Worm (Caenorhabditis elegans): ENCODE data around the gene unc-3.
A peak's percentile ranks its signal among the peaks of the same experiment; 100 is the strongest.

The unc-3 gene

DNA sequence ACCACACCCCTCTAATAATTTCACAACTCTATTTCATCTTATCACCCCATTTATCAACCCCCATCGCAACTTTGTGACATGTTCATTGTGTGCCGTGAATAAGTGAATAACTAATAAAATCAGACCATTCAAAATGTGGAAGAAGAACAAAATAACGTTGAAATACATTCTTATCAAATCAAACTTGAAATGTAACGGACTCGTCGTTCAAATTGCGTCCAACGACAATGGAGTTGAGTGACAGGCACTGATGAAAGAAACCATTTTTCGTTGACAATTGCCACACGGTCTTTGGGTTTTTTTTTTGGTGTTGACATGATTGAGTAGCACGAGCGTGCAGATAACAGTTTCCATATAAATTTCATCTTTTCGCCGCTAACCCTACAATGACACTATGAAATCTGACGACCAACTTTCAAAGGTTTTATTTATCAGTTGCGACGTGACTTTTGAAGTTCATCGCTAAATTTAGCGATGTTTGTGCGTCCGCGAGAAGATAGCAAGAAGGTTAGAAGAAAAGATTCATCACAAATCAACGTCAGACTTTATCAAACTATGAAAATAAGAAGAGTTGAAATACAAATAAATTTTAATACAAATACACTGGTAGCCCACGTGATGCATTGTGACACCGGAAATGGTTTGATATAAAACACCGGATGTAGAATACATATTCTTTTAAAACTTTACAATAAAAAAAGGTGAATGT is 10.2 kb downstream of the unc-3 start:
- no peak for TF ChIP-seq flt-1 (GFP tag; IDR thresholded peaks at IDR 0.05)
- TF ChIP-seq cog-1 (tag; optimal IDR thresholded peaks at IDR 0.05): no peak
- no peak for TF ChIP-seq ref-1 (GFP tag; conservative IDR thresholded peaks at IDR 0.05)
- TF ChIP-seq T22C8.4 (GFP tag; IDR thresholded peaks at IDR 0.05): no peak
- TF ChIP-seq tab-1 (GFP tag; IDR thresholded peaks at IDR 0.05): no peak
- TF ChIP-seq klf-2 (GFP tag; conservative IDR thresholded peaks at IDR 0.05): no peak
- no peak for TF ChIP-seq med-1 (GFP tag; optimal IDR thresholded peaks at IDR 0.05; ENCODE audit: insufficient read depth)
- no peak for TF ChIP-seq ztf-29 (GFP tag; IDR thresholded peaks at IDR 0.05)
- no peak for TF ChIP-seq ztf-23 (GFP tag; IDR thresholded peaks at IDR 0.05)

DNA sequence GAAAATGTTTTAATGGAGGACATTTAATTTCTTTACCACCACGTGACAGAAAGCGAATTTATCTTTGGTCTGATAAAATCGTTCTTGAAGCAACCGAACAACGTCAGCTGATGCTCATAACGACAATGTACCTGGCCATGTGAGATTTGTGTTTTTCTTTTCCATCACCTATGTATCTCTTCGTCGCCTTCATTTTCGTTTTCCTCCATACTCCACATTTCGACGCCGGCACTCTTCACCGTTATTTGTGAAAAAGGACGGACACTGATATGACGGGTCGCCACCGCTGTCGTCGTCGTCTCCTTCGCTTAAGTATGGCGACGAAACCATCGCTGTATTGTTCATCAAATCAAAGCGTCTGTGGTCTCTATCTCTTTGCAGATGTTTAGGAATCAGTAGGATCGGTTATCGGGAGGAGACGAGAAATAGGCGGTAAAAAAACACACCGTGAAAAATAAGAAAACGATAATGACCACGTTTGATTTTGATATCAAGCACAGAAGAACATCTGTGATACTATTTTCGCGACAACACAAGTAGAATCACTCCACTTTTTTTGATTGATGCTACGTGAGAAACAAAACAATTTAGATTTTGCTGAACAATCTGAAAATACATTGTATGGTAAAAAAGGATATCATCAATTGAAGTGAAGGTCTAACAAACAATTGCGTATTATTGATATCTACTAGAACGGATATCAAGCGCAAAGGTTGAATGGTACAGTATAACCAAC is 13.7 kb downstream of the unc-3 start:
- TF ChIP-seq ref-1 (GFP tag; conservative IDR thresholded peaks at IDR 0.05) (no peak), ztf-23 (GFP tag; IDR thresholded peaks at IDR 0.05) (no peak), flt-1 (GFP tag; IDR thresholded peaks at IDR 0.05) (no peak), T22C8.4 (GFP tag; IDR thresholded peaks at IDR 0.05) (no peak), klf-2 (GFP tag; conservative IDR thresholded peaks at IDR 0.05) (no peak), ztf-29 (GFP tag; IDR thresholded peaks at IDR 0.05) (no peak), med-1 (GFP tag; optimal IDR thresholded peaks at IDR 0.05; ENCODE audit: insufficient read depth) (no peak), cog-1 (tag; optimal IDR thresholded peaks at IDR 0.05) (no peak), tab-1 (GFP tag; IDR thresholded peaks at IDR 0.05) (no peak)

DNA sequence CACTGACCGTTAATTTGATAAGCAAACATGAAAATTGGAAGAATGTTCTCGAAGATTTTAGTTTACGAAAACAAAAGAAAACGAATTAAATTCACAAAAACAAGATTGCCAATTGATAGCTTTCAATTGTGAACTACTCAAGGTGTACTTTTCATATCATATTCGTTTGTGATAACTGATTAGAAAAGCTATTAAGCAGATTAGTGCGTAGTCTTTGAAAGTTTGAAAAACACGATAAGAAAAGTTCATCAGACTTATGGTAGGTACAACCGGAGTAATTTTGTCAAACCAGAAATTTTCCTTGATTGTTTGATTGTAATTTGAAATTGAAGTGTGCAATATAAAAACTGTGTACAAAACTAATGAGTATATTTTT is 14.2 kb downstream of the unc-3 start:
- TF ChIP-seq ztf-23 (GFP tag; IDR thresholded peaks at IDR 0.05): no peak
- TF ChIP-seq klf-2 (GFP tag; conservative IDR thresholded peaks at IDR 0.05): no peak
- no peak for TF ChIP-seq med-1 (GFP tag; optimal IDR thresholded peaks at IDR 0.05; ENCODE audit: insufficient read depth)
- no peak for TF ChIP-seq T22C8.4 (GFP tag; IDR thresholded peaks at IDR 0.05)
- no peak for TF ChIP-seq ztf-29 (GFP tag; IDR thresholded peaks at IDR 0.05)
- no peak for TF ChIP-seq cog-1 (tag; optimal IDR thresholded peaks at IDR 0.05)
- no peak for TF ChIP-seq ref-1 (GFP tag; conservative IDR thresholded peaks at IDR 0.05)
- TF ChIP-seq flt-1 (GFP tag; IDR thresholded peaks at IDR 0.05): no peak
- no peak for TF ChIP-seq tab-1 (GFP tag; IDR thresholded peaks at IDR 0.05)

DNA sequence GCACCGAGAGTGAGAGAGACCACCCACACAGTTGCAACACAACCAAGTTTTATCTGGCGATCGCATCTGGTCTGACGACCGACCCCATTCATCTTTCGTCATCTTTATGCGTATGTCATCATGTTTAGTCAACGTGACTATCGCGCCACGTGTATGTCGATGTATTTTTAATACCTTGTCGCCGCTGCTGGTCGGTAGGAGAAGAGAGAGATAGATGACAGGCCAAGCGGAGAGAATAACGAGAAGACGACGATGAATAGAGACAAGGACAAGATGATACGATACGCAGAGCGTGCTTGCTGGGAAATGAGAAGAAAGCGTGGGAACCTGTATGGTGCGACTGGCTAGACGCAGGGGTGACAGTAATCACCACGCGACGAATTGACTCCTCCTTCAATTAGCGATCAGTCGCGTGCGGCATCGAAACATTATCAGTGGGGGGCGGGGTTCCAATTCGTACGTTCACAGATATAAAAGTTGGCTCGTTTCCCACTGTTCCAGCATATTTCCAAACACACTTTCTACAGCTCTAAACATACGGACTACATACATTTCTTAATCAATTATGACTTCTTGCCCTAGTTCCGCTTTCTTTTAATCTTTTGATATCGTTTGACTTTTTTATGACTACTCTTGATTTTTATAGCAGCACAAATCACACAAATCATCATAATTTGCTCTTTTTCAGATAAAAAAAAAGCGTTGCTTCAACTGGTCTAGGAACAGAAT is 17.1 kb downstream of the unc-3 start, which contains the start of gene tatn-1:
TSS of gene tatn-1 (plus strand) at position 689 of the 729 bp plus-strand sequence.
- TF ChIP-seq tab-1 (GFP tag; IDR thresholded peaks at IDR 0.05) (no peak), ref-1 (GFP tag; conservative IDR thresholded peaks at IDR 0.05) (no peak), ztf-23 (GFP tag; IDR thresholded peaks at IDR 0.05) (no peak), cog-1 (tag; optimal IDR thresholded peaks at IDR 0.05) (peak; percentile 65), med-1 (GFP tag; optimal IDR thresholded peaks at IDR 0.05; ENCODE audit: insufficient read depth) (no peak), T22C8.4 (GFP tag; IDR thresholded peaks at IDR 0.05) (no peak), ztf-29 (GFP tag; IDR thresholded peaks at IDR 0.05) (no peak)

DNA sequence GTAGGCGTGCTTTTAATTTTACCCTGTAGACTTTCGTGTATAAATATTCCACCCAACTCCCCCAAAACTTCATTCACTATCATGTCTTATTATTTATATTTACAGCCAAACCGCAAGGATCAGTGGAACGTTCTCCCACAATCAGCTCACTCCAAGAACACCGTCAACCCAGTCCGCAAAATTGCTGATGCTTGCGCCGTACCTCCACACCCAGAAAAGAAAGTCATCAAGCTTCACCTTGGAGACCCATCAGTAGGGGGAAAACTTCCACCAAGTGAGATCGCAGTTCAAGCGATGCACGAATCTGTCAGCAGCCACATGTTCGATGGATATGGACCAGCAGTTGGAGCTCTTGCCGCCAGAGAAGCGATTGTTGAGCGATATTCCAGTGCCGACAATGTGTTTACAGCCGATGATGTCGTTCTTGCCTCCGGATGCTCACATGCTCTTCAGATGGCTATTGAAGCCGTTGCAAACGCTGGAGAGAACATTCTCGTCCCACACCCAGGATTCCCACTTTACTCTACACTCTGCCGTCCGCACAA is 17.9 kb downstream of the unc-3 start:
- no peak for TF ChIP-seq ztf-23 (GFP tag; IDR thresholded peaks at IDR 0.05)
- no peak for TF ChIP-seq cog-1 (tag; optimal IDR thresholded peaks at IDR 0.05)
- TF ChIP-seq med-1 (GFP tag; optimal IDR thresholded peaks at IDR 0.05; ENCODE audit: insufficient read depth): no peak
- no peak for TF ChIP-seq ref-1 (GFP tag; conservative IDR thresholded peaks at IDR 0.05)
- no peak for TF ChIP-seq ztf-29 (GFP tag; IDR thresholded peaks at IDR 0.05)
- TF ChIP-seq tab-1 (GFP tag; IDR thresholded peaks at IDR 0.05): no peak
- no peak for TF ChIP-seq klf-2 (GFP tag; conservative IDR thresholded peaks at IDR 0.05)
- TF ChIP-seq flt-1 (GFP tag; IDR thresholded peaks at IDR 0.05): no peak
- no peak for TF ChIP-seq T22C8.4 (GFP tag; IDR thresholded peaks at IDR 0.05)

DNA sequence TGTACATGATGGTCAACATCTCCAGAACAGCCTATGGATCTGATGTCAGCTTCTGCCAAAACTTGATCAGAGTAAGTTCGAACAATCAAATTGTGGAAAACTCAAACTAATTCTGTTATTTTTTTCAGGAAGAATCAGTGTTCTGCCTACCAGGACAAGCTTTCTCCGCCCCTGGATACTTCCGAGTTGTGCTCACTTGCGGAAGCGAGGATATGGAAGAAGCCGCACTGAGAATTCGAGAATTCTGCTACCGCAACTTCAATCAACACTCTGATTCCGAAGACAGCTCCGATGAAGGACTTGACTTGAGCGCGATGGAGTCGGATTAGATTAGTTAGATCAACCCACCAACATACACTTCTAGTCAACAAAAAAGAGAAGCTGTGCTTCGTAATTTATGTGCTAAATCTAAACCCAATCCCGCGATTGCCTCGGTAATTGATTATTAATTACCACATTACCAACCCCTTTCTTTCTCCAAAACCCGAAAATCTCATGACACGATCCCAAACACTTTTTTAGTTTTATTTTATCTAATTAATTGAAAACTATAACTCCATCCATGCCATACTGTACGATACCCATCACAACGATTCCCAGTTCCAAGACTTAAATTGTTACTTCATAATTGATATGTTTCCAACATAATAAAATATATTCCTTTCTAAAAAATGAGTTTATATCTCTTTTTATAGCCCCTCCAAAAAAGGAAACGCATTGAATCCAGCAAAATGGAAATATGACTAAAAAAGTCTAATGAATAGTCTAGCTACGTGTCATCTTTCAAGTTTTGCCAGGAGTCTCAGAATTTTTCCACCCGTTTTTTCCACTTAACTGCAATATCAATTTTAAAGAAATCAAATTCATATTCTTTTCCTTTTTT is 19.2 kb downstream of the unc-3 start:
- TF ChIP-seq tab-1 (GFP tag; IDR thresholded peaks at IDR 0.05): no peak
- no peak for TF ChIP-seq cog-1 (tag; optimal IDR thresholded peaks at IDR 0.05)
- TF ChIP-seq T22C8.4 (GFP tag; IDR thresholded peaks at IDR 0.05): no peak
- no peak for TF ChIP-seq ztf-29 (GFP tag; IDR thresholded peaks at IDR 0.05)
- no peak for TF ChIP-seq klf-2 (GFP tag; conservative IDR thresholded peaks at IDR 0.05)
- no peak for TF ChIP-seq ref-1 (GFP tag; conservative IDR thresholded peaks at IDR 0.05)
- no peak for TF ChIP-seq med-1 (GFP tag; optimal IDR thresholded peaks at IDR 0.05; ENCODE audit: insufficient read depth)
- no peak for TF ChIP-seq flt-1 (GFP tag; IDR thresholded peaks at IDR 0.05)
- TF ChIP-seq ztf-23 (GFP tag; IDR thresholded peaks at IDR 0.05): no peak

- no peak for TF ChIP-seq ref-1 (GFP tag; conservative IDR thresholded peaks at IDR 0.05)
- TF ChIP-seq T22C8.4 (GFP tag; IDR thresholded peaks at IDR 0.05): no peak
- no peak for TF ChIP-seq med-1 (GFP tag; optimal IDR thresholded peaks at IDR 0.05; ENCODE audit: insufficient read depth)
- no peak for TF ChIP-seq flt-1 (GFP tag; IDR thresholded peaks at IDR 0.05)
- TF ChIP-seq tab-1 (GFP tag; IDR thresholded peaks at IDR 0.05): no peak
- TF ChIP-seq klf-2 (GFP tag; conservative IDR thresholded peaks at IDR 0.05): no peak
- no peak for TF ChIP-seq ztf-29 (GFP tag; IDR thresholded peaks at IDR 0.05)
- TF ChIP-seq cog-1 (tag; optimal IDR thresholded peaks at IDR 0.05): no peak
- no peak for TF ChIP-seq ztf-23 (GFP tag; IDR thresholded peaks at IDR 0.05)
Observed at ce11 chrX:14793198-14793747, 19.9 kb downstream of the unc-3 start, which contains the start of gene sprr-2. sprr-2 (plus strand) TSS chrX:14793445.

Data from whole organism, midembryonic.